Fruit fly (Drosophila melanogaster) whole organism, embryonic: ENCODE data around the gene unk.

Experiments
- Ada2b ChIP-seq: fragments of 200-800 bp; sonication (Bioruptor generic); IDR thresholded peaks from 2 replicates; pipeline ENCODE4 v1.3.6; 2022; ENCODE audit warnings: missing biosample characterization, missing genetic modification characterization
- Asciz ChIP-seq: fragments of 200-800 bp; sonication (Bioruptor generic); optimal IDR thresholded peaks from 2 replicates; lab custom pipeline; 2017; ENCODE audit warnings: missing biosample characterization, mild to moderate bottlenecking, missing genetic modification characterization, missing genetic modification reagents
- B-H1 ChIP-seq: fragments of 200-800 bp; sonication (Bioruptor generic); IDR thresholded peaks from 3 replicates; pipeline ENCODE4 v1.3.6; 2022; ENCODE audit warnings: missing biosample characterization, missing genetic modification characterization
- BtbVII ChIP-seq: fragments of 200-800 bp; sonication (Bioruptor generic); optimal IDR thresholded peaks from 3 replicates; lab custom pipeline; 2017; ENCODE audit warnings: missing biosample characterization, mild to moderate bottlenecking, missing genetic modification characterization
- CG11085 ChIP-seq: fragments of 200-800 bp; sonication (Bioruptor generic); IDR thresholded peaks from 2 replicates; pipeline ENCODE4 v1.3.6; 2022; ENCODE audit warnings: missing biosample characterization, missing genetic modification characterization
- CG12299 ChIP-seq: fragments of 200-800 bp; sonication (Bioruptor generic); optimal IDR thresholded peaks from 2 replicates; lab custom pipeline; 2018; ENCODE audit warnings: missing biosample characterization, mild to moderate bottlenecking, missing genetic modification characterization
- CG12744 ChIP-seq: fragments of 200-800 bp; sonication (Bioruptor generic); optimal IDR thresholded peaks from 2 replicates; lab custom pipeline; 2016; ENCODE audit warnings: missing biosample characterization, missing genetic modification characterization
- CG13894 ChIP-seq: fragments of 200-800 bp; sonication (Bioruptor generic); optimal IDR thresholded peaks from 3 replicates; lab custom pipeline; 2018; ENCODE audit warnings: missing biosample characterization, mild to moderate bottlenecking, missing genetic modification characterization, moderate library complexity
- CG15514 ChIP-seq: fragments of 200-800 bp; sonication (Bioruptor generic); optimal IDR thresholded peaks from 3 replicates; lab custom pipeline; 2017; ENCODE audit warnings: missing biosample characterization, missing genetic modification characterization, mild to moderate bottlenecking, moderate library complexity, missing genetic modification reagents
- CG17361 ChIP-seq: fragments of 200-800 bp; sonication (Bioruptor generic); IDR thresholded peaks from 3 replicates; pipeline ENCODE4 v1.3.6; 2022; ENCODE audit warnings: missing biosample characterization, missing genetic modification characterization
- CG17802 ChIP-seq: fragments of 200-800 bp; sonication (Bioruptor generic); optimal IDR thresholded peaks from 2 replicates; lab custom pipeline; 2018; ENCODE audit warnings: missing biosample characterization, mild to moderate bottlenecking, missing genetic modification characterization, moderate library complexity
- CG2116 ChIP-seq: fragments of 200-800 bp; sonication (Bioruptor generic); optimal IDR thresholded peaks from 3 replicates; lab custom pipeline; 2018; ENCODE audit warnings: missing biosample characterization, mild to moderate bottlenecking, missing genetic modification characterization
- CG2712 ChIP-seq: fragments of 200-800 bp; optimal IDR thresholded peaks from 3 replicates; lab custom pipeline; 2019; ENCODE audit warnings: missing biosample characterization, mild to moderate bottlenecking, missing genetic modification characterization, moderate library complexity
- CG31224 ChIP-seq: fragments of 200-800 bp; sonication (Bioruptor generic); IDR thresholded peaks from 2 replicates; pipeline ENCODE4 v1.3.6; 2022; ENCODE audit warnings: missing biosample characterization, missing genetic modification characterization
- CG31365 ChIP-seq: fragments of 200-800 bp; sonication (Bioruptor generic); optimal IDR thresholded peaks from 2 replicates; lab custom pipeline; 2018; ENCODE audit warnings: missing biosample characterization, mild to moderate bottlenecking, missing genetic modification characterization
- CG3995 ChIP-seq: fragments of 200-800 bp; sonication (Bioruptor generic); optimal IDR thresholded peaks from 3 replicates; lab custom pipeline; 2016; ENCODE audit warnings: missing biosample characterization, missing genetic modification characterization
- CG4328 ChIP-seq: fragments of 200-800 bp; sonication (Bioruptor generic); optimal IDR thresholded peaks from 3 replicates; lab custom pipeline; 2017; ENCODE audit warnings: missing biosample characterization, missing genetic modification reagents, missing genetic modification characterization
- CG43689 ChIP-seq: fragments of 200-800 bp; sonication (Bioruptor generic); IDR thresholded peaks from 2 replicates; pipeline ENCODE4 v1.3.6; 2022; ENCODE audit warnings: missing biosample characterization, missing genetic modification characterization
- CG4424 ChIP-seq: fragments of 200-800 bp; sonication (Bioruptor generic); optimal IDR thresholded peaks from 3 replicates; lab custom pipeline; 2016; ENCODE audit warnings: missing biosample characterization, missing genetic modification characterization
- CG7786 ChIP-seq: fragments of 200-800 bp; sonication (Bioruptor generic); optimal IDR thresholded peaks from 2 replicates; lab custom pipeline; 2016; ENCODE audit warnings: missing biosample characterization, missing genetic modification characterization
- CG7987 ChIP-seq: fragments of 200-800 bp; sonication (Bioruptor generic); optimal IDR thresholded peaks from 2 replicates; lab custom pipeline; 2018; ENCODE audit warnings: missing biosample characterization, mild to moderate bottlenecking, missing genetic modification characterization, moderate library complexity
- CG8478 ChIP-seq: fragments of >200 bp; optimal IDR thresholded peaks from 2 replicates; lab custom pipeline; 2018
- Dp ChIP-seq: fragments of 200-800 bp; sonication (Bioruptor generic); optimal IDR thresholded peaks from 2 replicates; lab custom pipeline; 2018; ENCODE audit warnings: missing biosample characterization, mild to moderate bottlenecking, missing genetic modification characterization, moderate library complexity
- HHEX ChIP-seq: fragments of 200-800 bp; sonication (Bioruptor generic); optimal IDR thresholded peaks from 3 replicates; lab custom pipeline; 2017; ENCODE audit warnings: missing biosample characterization, mild to moderate bottlenecking, missing genetic modification characterization, missing genetic modification reagents
- HLH4C ChIP-seq: fragments of 200-800 bp; sonication (Bioruptor generic); IDR thresholded peaks from 3 replicates; pipeline ENCODE4 v1.3.6; 2022; ENCODE audit warnings: missing biosample characterization, missing genetic modification characterization; ENCODE audit not compliant: partially characterized antibody
- Hsf ChIP-seq: fragments of 200-800 bp; sonication (Bioruptor generic); optimal IDR thresholded peaks from 3 replicates; lab custom pipeline; 2016; ENCODE audit warnings: missing biosample characterization, missing genetic modification characterization
- Mad ChIP-seq: fragments of 200-800 bp; sonication (Bioruptor generic); optimal IDR thresholded peaks from 2 replicates; lab custom pipeline; 2016; ENCODE audit warnings: missing biosample characterization, missing genetic modification characterization
- NC2α ChIP-seq: fragments of 200-800 bp; sonication (Bioruptor generic); optimal IDR thresholded peaks from 2 replicates; lab custom pipeline; 2016; ENCODE audit warnings: missing biosample characterization, missing genetic modification characterization
- NfI ChIP-seq: fragments of 200-800 bp; sonication (Bioruptor generic); optimal IDR thresholded peaks from 3 replicates; lab custom pipeline; 2018; ENCODE audit warnings: missing biosample characterization, mild to moderate bottlenecking, missing genetic modification characterization, moderate library complexity
- Rfx ChIP-seq: fragments of 200-800 bp; sonication (Bioruptor generic); IDR thresholded peaks from 2 replicates; pipeline ENCODE4 v1.3.6; 2022; ENCODE audit warnings: missing biosample characterization, missing genetic modification characterization
- al ChIP-seq: fragments of 200-800 bp; sonication (Bioruptor generic); IDR thresholded peaks from 2 replicates; pipeline ENCODE4 v1.3.6; 2022; ENCODE audit warnings: missing biosample characterization, missing genetic modification characterization
- bab2 ChIP-seq: fragments of 200-800 bp; sonication (Bioruptor generic); optimal IDR thresholded peaks from 2 replicates; lab custom pipeline; 2016; ENCODE audit warnings: missing biosample characterization, missing genetic modification characterization
- caup ChIP-seq: fragments of 200-800 bp; sonication (Bioruptor generic); optimal IDR thresholded peaks from 3 replicates; lab custom pipeline; 2017; ENCODE audit warnings: missing biosample characterization, mild to moderate bottlenecking, missing genetic modification characterization, moderate library complexity; ENCODE audit not compliant: severe bottlenecking
- chn ChIP-seq: fragments of 200-800 bp; sonication (Bioruptor generic); optimal IDR thresholded peaks from 2 replicates; lab custom pipeline; 2016; ENCODE audit warnings: missing biosample characterization, missing genetic modification characterization
- dmrt99B ChIP-seq: fragments of 200-800 bp; sonication (Bioruptor generic); optimal IDR thresholded peaks from 2 replicates; lab custom pipeline; 2018; ENCODE audit warnings: missing biosample characterization, mild to moderate bottlenecking, missing genetic modification characterization, moderate library complexity
- esg ChIP-seq: fragments of 200-800 bp; sonication (Bioruptor generic); conservative IDR thresholded peaks from 2 replicates; pipeline ENCODE4 v1.3.6; 2022; ENCODE audit warnings: missing biosample characterization, missing genetic modification characterization
- exex ChIP-seq: fragments of 200-800 bp; sonication (Bioruptor generic); optimal IDR thresholded peaks from 4 replicates; lab custom pipeline; 2018; ENCODE audit warnings: missing biosample characterization, mild to moderate bottlenecking, missing genetic modification characterization, moderate library complexity
- ftz-f1 ChIP-seq: fragments of 200-800 bp; sonication (Bioruptor generic); optimal IDR thresholded peaks from 2 replicates; lab custom pipeline; 2016; ENCODE audit warnings: missing biosample characterization, missing genetic modification characterization
- ind ChIP-seq: fragments of 200-800 bp; sonication (Bioruptor generic); optimal IDR thresholded peaks from 3 replicates; lab custom pipeline; 2016; ENCODE audit warnings: missing biosample characterization, missing genetic modification characterization
- jumu ChIP-seq: fragments of 200-800 bp; sonication (Bioruptor generic); optimal IDR thresholded peaks from 3 replicates; lab custom pipeline; 2016; ENCODE audit warnings: missing biosample characterization, missing genetic modification characterization
- kah ChIP-seq: fragments of 200-800 bp; sonication (Bioruptor generic); optimal IDR thresholded peaks from 2 replicates; lab custom pipeline; 2018; ENCODE audit warnings: missing biosample characterization, mild to moderate bottlenecking, missing genetic modification characterization
- lab ChIP-seq: fragments of 200-800 bp; sonication (Bioruptor generic); optimal IDR thresholded peaks from 3 replicates; lab custom pipeline; 2017; ENCODE audit warnings: missing biosample characterization, missing genetic modification characterization, mild to moderate bottlenecking, moderate library complexity, missing genetic modification reagents
- mirr ChIP-seq: fragments of 200-800 bp; sonication (Bioruptor generic); optimal IDR thresholded peaks from 3 replicates; lab custom pipeline; 2018; ENCODE audit warnings: missing biosample characterization, mild to moderate bottlenecking, missing genetic modification characterization
- odd ChIP-seq: fragments of 200-800 bp; sonication (Bioruptor generic); optimal IDR thresholded peaks from 2 replicates; lab custom pipeline; 2017; ENCODE audit warnings: missing biosample characterization, mild to moderate bottlenecking, missing genetic modification characterization
- sisA ChIP-seq: fragments of 200-800 bp; sonication (Bioruptor generic); IDR thresholded peaks from 2 replicates; pipeline ENCODE4 v1.3.6; 2022; ENCODE audit warnings: missing biosample characterization, missing genetic modification characterization
- ssp ChIP-seq: fragments of 200-800 bp; sonication (Bioruptor generic); IDR thresholded peaks from 2 replicates; pipeline ENCODE4 v1.3.6; 2022; ENCODE audit warnings: missing biosample characterization, missing genetic modification characterization
- twi ChIP-seq: fragments of 200-800 bp; optimal IDR thresholded peaks from 2 replicates; lab custom pipeline; 2019; ENCODE audit warnings: missing biosample characterization, mild to moderate bottlenecking, missing genetic modification characterization, moderate library complexity
- vfl ChIP-seq: fragments of 200-800 bp; sonication (Bioruptor generic); optimal IDR thresholded peaks from 2 replicates; lab custom pipeline; 2016; ENCODE audit warnings: missing biosample characterization, missing genetic modification characterization
- vvl ChIP-seq: fragments of 200-800 bp; sonication (Bioruptor generic); IDR thresholded peaks from 2 replicates; pipeline ENCODE4 v1.3.6; 2022; ENCODE audit warnings: missing biosample characterization, missing genetic modification characterization
- yki ChIP-seq: fragments of >200 bp; optimal IDR thresholded peaks from 3 replicates; lab custom pipeline; 2018

unk gene

DNA sequence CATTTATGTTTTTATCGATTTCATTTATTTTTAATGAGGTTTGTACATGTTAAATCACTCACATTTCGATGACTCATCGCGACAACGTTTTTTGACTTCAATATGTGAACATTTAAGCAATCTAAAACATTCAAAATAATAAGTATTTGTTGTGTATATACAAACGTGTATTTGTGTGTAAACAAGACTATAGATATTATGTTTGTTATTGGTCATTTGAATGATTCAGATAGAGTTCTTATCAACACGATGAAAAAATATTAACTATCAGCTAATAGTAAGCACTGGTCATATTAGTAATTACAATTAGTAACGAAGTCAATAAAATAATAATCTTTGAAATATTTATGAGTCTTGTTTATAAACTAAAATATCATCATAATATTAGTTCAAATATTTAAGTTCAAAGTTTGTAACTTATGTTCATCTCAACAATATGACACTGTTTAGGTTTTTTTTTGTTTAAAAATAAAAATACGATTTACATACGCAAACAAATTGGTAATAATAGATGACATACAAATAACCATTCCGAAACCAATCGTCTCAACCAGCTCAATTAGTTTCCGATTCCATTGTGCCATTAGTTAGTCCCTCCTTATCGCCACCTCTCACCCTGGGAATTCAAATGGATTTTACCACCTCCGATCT is 23.4 kb upstream of the unk start (continued):
- TF ChIP-seq CG4424 (peak; percentile 18), jumu (GFP tag; lab: Kevin White, UChicago) (no peak), NfI (no peak)

DNA sequence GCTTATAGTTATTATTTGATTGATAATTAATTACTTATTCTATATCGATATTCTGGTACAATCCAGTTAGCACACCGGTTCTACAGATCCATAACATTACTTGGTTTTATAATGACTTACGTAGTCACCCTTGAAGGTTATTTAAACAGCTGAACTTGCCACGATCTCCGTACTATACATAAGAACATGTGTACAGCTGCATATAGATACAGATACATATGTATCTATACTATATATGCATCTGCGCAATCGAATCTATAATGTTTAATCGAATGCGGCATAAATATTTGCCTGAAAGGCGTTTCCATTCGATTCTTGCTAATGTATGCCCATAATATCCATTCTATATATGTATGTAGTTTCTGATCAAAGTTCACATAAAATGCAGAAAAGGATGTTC is 21.7 kb upstream of the unk start:
- TF ChIP-seq lab (GFP tag; lab: Kevin White, UChicago), result peak; percentile 16
- no peak for TF ChIP-seq yki (lab: Kevin White, UChicago)
- TF ChIP-seq chn (GFP tag; lab: Kevin White, UChicago), result no peak
- TF ChIP-seq bab2 (GFP tag; lab: Kevin White, UChicago), result no peak
- no peak for TF ChIP-seq esg (GFP tag; lab: Robert Waterston, UW)
- no peak for TF ChIP-seq HHEX (GFP tag; lab: Kevin White, UChicago)
- TF ChIP-seq BtbVII, result peak; percentile 16
- TF ChIP-seq CG7987 (GFP tag; lab: Kevin White, UChicago), result no peak
- TF ChIP-seq CG12299 (tag; lab: Kevin White, UChicago), result no peak
- no peak for TF ChIP-seq vfl
- TF ChIP-seq CG31224 (GFP tag; lab: Robert Waterston, UW), result no peak
- TF ChIP-seq ssp (GFP tag; lab: Robert Waterston, UW), result no peak
- TF ChIP-seq sisA (GFP tag; lab: Robert Waterston, UW), result no peak
- TF ChIP-seq CG15514, result peak; percentile 25
- peak; percentile 21 for TF ChIP-seq caup (GFP tag; lab: Kevin White, UChicago)
- TF ChIP-seq kah (GFP tag; lab: Kevin White, UChicago), result no peak
- TF ChIP-seq Asciz, result no peak
- no peak for TF ChIP-seq CG8478 (lab: Kevin White, UChicago)
- no peak for TF ChIP-seq ind (GFP tag; lab: Kevin White, UChicago)
- TF ChIP-seq Dp (GFP tag; lab: Kevin White, UChicago), result no peak
- TF ChIP-seq mirr (GFP tag; lab: Kevin White, UChicago), result no peak
- TF ChIP-seq Ada2b, result no peak
- no peak for TF ChIP-seq CG11085 (GFP tag; lab: Robert Waterston, UW)
- no peak for TF ChIP-seq Mad (GFP tag; lab: Kevin White, UChicago)
- TF ChIP-seq dmrt99B (tag; lab: Kevin White, UChicago), result no peak
- TF ChIP-seq Rfx (GFP tag; lab: Robert Waterston, UW), result no peak
- no peak for TF ChIP-seq CG17361 (GFP tag; lab: Robert Waterston, UW)
- no peak for TF ChIP-seq CG7786 (GFP tag; lab: Kevin White, UChicago)
- no peak for TF ChIP-seq CG3995 (GFP tag; lab: Kevin White, UChicago)
- TF ChIP-seq twi (tag; lab: Kevin White, UChicago), result no peak
- no peak for TF ChIP-seq al (GFP tag; lab: Robert Waterston, UW)
- no peak for TF ChIP-seq CG2116 (GFP tag; lab: Kevin White, UChicago)
- no peak for TF ChIP-seq Hsf (GFP tag; lab: Kevin White, UChicago)
- TF ChIP-seq CG13894 (tag; lab: Kevin White, UChicago), result no peak
- TF ChIP-seq CG31365 (tag; lab: Kevin White, UChicago), result no peak
- TF ChIP-seq odd, result no peak
- no peak for TF ChIP-seq CG12744 (GFP tag; lab: Kevin White, UChicago)
- no peak for TF ChIP-seq vvl (GFP tag; lab: Robert Waterston, UW)
- no peak for TF ChIP-seq CG2712 (tag; lab: Kevin White, UChicago)
- no peak for TF ChIP-seq B-H1 (GFP tag; lab: Robert Waterston, UW)
- no peak for TF ChIP-seq ftz-f1 (GFP tag; lab: Kevin White, UChicago)
- TF ChIP-seq CG4328 (GFP tag; lab: Kevin White, UChicago), result no peak
- no peak for TF ChIP-seq NC2α (GFP tag; lab: Kevin White, UChicago)
- no peak for TF ChIP-seq HLH4C (GFP tag; lab: Robert Waterston, UW)
- no peak for TF ChIP-seq CG43689 (GFP tag; lab: Robert Waterston, UW)
- no peak for TF ChIP-seq exex
- TF ChIP-seq CG17802, result no peak
